Worm (Caenorhabditis elegans): ENCODE measurements around the gene bli-2.

DNA sequence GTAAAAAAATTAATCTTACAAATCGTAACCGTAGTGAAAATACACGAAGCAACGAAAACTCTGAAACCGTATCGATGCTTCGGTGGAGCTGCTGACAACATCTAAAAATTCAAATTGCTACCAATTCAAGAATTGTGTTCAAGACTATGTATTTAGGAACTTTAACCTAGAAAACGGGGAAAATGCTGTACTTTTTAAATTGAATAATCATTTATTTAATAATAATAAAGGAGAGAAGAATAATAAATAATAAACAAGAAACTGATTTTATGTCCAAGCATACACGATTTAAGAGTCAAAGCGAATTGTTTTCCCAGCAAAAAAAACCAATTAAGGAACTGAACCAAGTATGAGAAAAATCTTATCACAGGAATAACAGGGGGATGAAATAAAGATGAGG, 17.3 kb upstream of the bli-2 start, which contains the start of gene C25H3.17:
- TF ChIP-seq nhr-76 (tag; optimal IDR thresholded peaks at IDR 0.05), result no peak
- TF ChIP-seq unc-62 (GFP tag; optimal IDR thresholded peaks at IDR 0.05), result no peak
- TF ChIP-seq elt-3 (tag; optimal IDR thresholded peaks at IDR 0.05), result no peak
- TF ChIP-seq unc-39 (tag; optimal IDR thresholded peaks at IDR 0.05), result no peak
- no peak for TF ChIP-seq elt-1 (tag; optimal IDR thresholded peaks at IDR 0.05; ENCODE audit: borderline replicate concordance, insufficient read depth)
- TF ChIP-seq snpc-4 (tag; optimal IDR thresholded peaks at IDR 0.05), result no peak
- no peak for TF ChIP-seq ceh-83 (GFP tag; optimal IDR thresholded peaks at IDR 0.05)
- TF ChIP-seq nhr-2 (tag; optimal IDR thresholded peaks at IDR 0.05), result no peak
- TF ChIP-seq unc-120 (tag; optimal IDR thresholded peaks at IDR 0.05; ENCODE audit: poor library complexity, severe bottlenecking), result no peak
- TF ChIP-seq nhr-237 (tag; optimal IDR thresholded peaks at IDR 0.05), result no peak
- no peak for TF ChIP-seq hlh-1 (tag; optimal IDR thresholded peaks at IDR 0.05)

Data from whole organism, mixed stage, embryonic.